Fruit fly (Drosophila melanogaster) whole organism, embryonic: ENCODE results near the gene Dok.

ENCODE experiments used
- Bgb ChIP-seq: fragments of 200-800 bp; sonication (Bioruptor generic); IDR thresholded peaks from 2 replicates; pipeline ENCODE4 v1.3.6; 2022; ENCODE audit warnings: missing biosample characterization, missing genetic modification characterization; ENCODE audit not compliant: partially characterized antibody
- Blimp-1 ChIP-seq: fragments of 200-800 bp; sonication (Bioruptor generic); optimal IDR thresholded peaks from 3 replicates; lab custom pipeline; 2018; ENCODE audit warnings: missing biosample characterization, missing genetic modification characterization, mild to moderate bottlenecking, moderate library complexity, missing genetic modification reagents
- CG1024 ChIP-seq: fragments of 200-800 bp; sonication (Bioruptor generic); IDR thresholded peaks from 2 replicates; pipeline ENCODE4 v1.3.6; 2022; ENCODE audit warnings: missing biosample characterization, missing genetic modification characterization
- CG10431 ChIP-seq: fragments of 200-800 bp; sonication (Bioruptor generic); optimal IDR thresholded peaks from 3 replicates; lab custom pipeline; 2018; ENCODE audit warnings: missing biosample characterization, mild to moderate bottlenecking, missing genetic modification characterization
- CG11085 ChIP-seq: fragments of 200-800 bp; sonication (Bioruptor generic); IDR thresholded peaks from 2 replicates; pipeline ENCODE4 v1.3.6; 2022; ENCODE audit warnings: missing biosample characterization, missing genetic modification characterization
- CG11696 ChIP-seq: fragments of 200-800 bp; sonication (Bioruptor generic); IDR thresholded peaks from 2 replicates; pipeline ENCODE4 v1.3.6; 2022; ENCODE audit warnings: missing biosample characterization, missing genetic modification characterization
- CG14014 ChIP-seq: fragments of 200-800 bp; sonication (Bioruptor generic); IDR thresholded peaks from 2 replicates; pipeline ENCODE4 v1.3.6; 2022; ENCODE audit warnings: missing biosample characterization, missing genetic modification characterization
- CG14667 ChIP-seq: fragments of 200-800 bp; sonication (Bioruptor generic); IDR thresholded peaks from 2 replicates; pipeline ENCODE4 v1.3.6; 2022; ENCODE audit warnings: missing biosample characterization, missing genetic modification characterization
- CG14710 ChIP-seq: fragments of 200-800 bp; sonication (Bioruptor generic); optimal IDR thresholded peaks from 3 replicates; lab custom pipeline; 2019; ENCODE audit warnings: missing biosample characterization, mild to moderate bottlenecking, missing genetic modification characterization, moderate library complexity
- CG17359 ChIP-seq: fragments of 200-800 bp; sonication (Bioruptor generic); optimal IDR thresholded peaks from 3 replicates; lab custom pipeline; 2018; ENCODE audit warnings: missing biosample characterization, mild to moderate bottlenecking, missing genetic modification characterization, moderate library complexity
- CG2678 ChIP-seq: fragments of 200-800 bp; sonication (Bioruptor generic); optimal IDR thresholded peaks from 3 replicates; lab custom pipeline; 2019; ENCODE audit warnings: missing biosample characterization, mild to moderate bottlenecking, missing genetic modification characterization, moderate library complexity
- CG30403 ChIP-seq: fragments of 200-800 bp; sonication (Bioruptor generic); optimal IDR thresholded peaks from 3 replicates; lab custom pipeline; 2016; ENCODE audit warnings: missing biosample characterization, missing genetic modification characterization
- CG31388 ChIP-seq: fragments of 200-800 bp; sonication (Bioruptor generic); optimal IDR thresholded peaks from 2 replicates; lab custom pipeline; 2016; ENCODE audit warnings: missing biosample characterization, missing genetic modification characterization
- CG31441 ChIP-seq: fragments of 200-800 bp; sonication (Bioruptor generic); IDR thresholded peaks from 2 replicates; pipeline ENCODE4 v1.3.6; 2022; ENCODE audit warnings: missing biosample characterization, missing genetic modification characterization
- CG32767 ChIP-seq: fragments of 200-800 bp; sonication (Bioruptor generic); IDR thresholded peaks from 2 replicates; pipeline ENCODE4 v1.3.6; 2022; ENCODE audit warnings: missing biosample characterization, missing genetic modification characterization
- CG33557 ChIP-seq: fragments of 200-800 bp; sonication (Bioruptor generic); optimal IDR thresholded peaks from 2 replicates; lab custom pipeline; 2019; ENCODE audit warnings: missing biosample characterization, mild to moderate bottlenecking, missing genetic modification characterization, moderate library complexity
- CG43689 ChIP-seq: fragments of 200-800 bp; sonication (Bioruptor generic); IDR thresholded peaks from 2 replicates; pipeline ENCODE4 v1.3.6; 2022; ENCODE audit warnings: missing biosample characterization, missing genetic modification characterization
- CG4424 ChIP-seq: fragments of 200-800 bp; sonication (Bioruptor generic); optimal IDR thresholded peaks from 3 replicates; lab custom pipeline; 2016; ENCODE audit warnings: missing biosample characterization, missing genetic modification characterization
- CG5180 ChIP-seq: fragments of 200-800 bp; sonication (Bioruptor generic); optimal IDR thresholded peaks from 3 replicates; lab custom pipeline; 2017; ENCODE audit warnings: missing biosample characterization, missing genetic modification characterization, mild to moderate bottlenecking, moderate library complexity, missing genetic modification reagents
- CG6254 ChIP-seq: fragments of 200-800 bp; sonication (Bioruptor generic); optimal IDR thresholded peaks from 3 replicates; lab custom pipeline; 2017; ENCODE audit warnings: mild to moderate bottlenecking, missing biosample characterization, missing genetic modification reagents, missing genetic modification characterization
- CG8089 ChIP-seq: fragments of 200-800 bp; sonication (Bioruptor generic); optimal IDR thresholded peaks from 3 replicates; lab custom pipeline; 2016; ENCODE audit warnings: missing biosample characterization, missing genetic modification characterization
- CG9817 ChIP-seq: fragments of 200-800 bp; sonication (Bioruptor generic); optimal IDR thresholded peaks from 2 replicates; lab custom pipeline; 2018; ENCODE audit warnings: missing biosample characterization, mild to moderate bottlenecking, missing genetic modification characterization, moderate library complexity
- E2f2 ChIP-seq: fragments of 200-800 bp; sonication (Bioruptor generic); IDR thresholded peaks from 2 replicates; pipeline ENCODE4 v1.3.6; 2022; ENCODE audit warnings: missing biosample characterization, missing genetic modification characterization
- Elba2 ChIP-seq: fragments of 200-800 bp; sonication (Bioruptor generic); optimal IDR thresholded peaks from 3 replicates; lab custom pipeline; 2016; ENCODE audit warnings: missing biosample characterization, missing genetic modification characterization
- Ets65A ChIP-seq: fragments of 200-800 bp; sonication (Bioruptor generic); peaks from one replicate; lab custom pipeline; 2016; ENCODE audit warnings: missing biosample characterization, missing genetic modification characterization
- Gug ChIP-seq: fragments of 200-800 bp; sonication (Bioruptor generic); IDR thresholded peaks from 4 replicates; pipeline ENCODE4 v1.3.6; 2022; ENCODE audit warnings: missing biosample characterization, missing genetic modification characterization
- HmgD ChIP-seq: fragments of 200-800 bp; sonication (Bioruptor generic); optimal IDR thresholded peaks from 3 replicates; lab custom pipeline; 2016; ENCODE audit warnings: missing biosample characterization, missing genetic modification characterization
- Hr3 ChIP-seq: fragments of 200-800 bp; sonication (Bioruptor generic); optimal IDR thresholded peaks from 3 replicates; lab custom pipeline; 2016; ENCODE audit warnings: missing biosample characterization, missing genetic modification characterization
- Jarid2 ChIP-seq: fragments of 200-800 bp; sonication (Bioruptor generic); optimal IDR thresholded peaks from 3 replicates; lab custom pipeline; 2017; ENCODE audit warnings: mild to moderate bottlenecking, missing biosample characterization, missing genetic modification reagents, missing genetic modification characterization
- Mad ChIP-seq: fragments of 200-800 bp; sonication (Bioruptor generic); optimal IDR thresholded peaks from 2 replicates; lab custom pipeline; 2016; ENCODE audit warnings: missing biosample characterization, missing genetic modification characterization
- Ptx1 ChIP-seq: fragments of 200-800 bp; sonication (Bioruptor generic); IDR thresholded peaks from 2 replicates; pipeline ENCODE4 v1.3.6; 2022; ENCODE audit warnings: missing biosample characterization, missing genetic modification characterization
- ab ChIP-seq: fragments of 200-800 bp; sonication (Bioruptor generic); optimal IDR thresholded peaks from 2 replicates; lab custom pipeline; 2016; ENCODE audit warnings: missing biosample characterization, missing genetic modification characterization
- ap ChIP-seq: fragments of 200-800 bp; sonication (Bioruptor generic); IDR thresholded peaks from 2 replicates; pipeline ENCODE4 v1.3.6; 2022; ENCODE audit warnings: missing biosample characterization, missing genetic modification characterization
- ara ChIP-seq: fragments of 200-800 bp; sonication (Bioruptor generic); IDR thresholded peaks from 2 replicates; pipeline ENCODE4 v1.3.6; 2022; ENCODE audit warnings: missing biosample characterization, missing genetic modification characterization
- ase ChIP-seq: fragments of 200-800 bp; sonication (Bioruptor generic); IDR thresholded peaks from 3 replicates; pipeline ENCODE4 v1.3.6; 2022; ENCODE audit warnings: missing biosample characterization, missing genetic modification characterization
- bigmax ChIP-seq: fragments of 200-800 bp; sonication (Bioruptor generic); optimal IDR thresholded peaks from 2 replicates; lab custom pipeline; 2018; ENCODE audit warnings: missing biosample characterization, mild to moderate bottlenecking, missing genetic modification characterization
- cato ChIP-seq: fragments of 200-800 bp; sonication (Bioruptor generic); optimal IDR thresholded peaks from 2 replicates; lab custom pipeline; 2016; ENCODE audit warnings: missing biosample characterization, missing genetic modification characterization, borderline replicate concordance
- dan ChIP-seq: fragments of 200-800 bp; sonication (Bioruptor generic); IDR thresholded peaks from 2 replicates; pipeline ENCODE4 v1.3.6; 2022; ENCODE audit warnings: missing biosample characterization, missing genetic modification characterization
- gsb-n ChIP-seq: fragments of 200-800 bp; sonication (Bioruptor generic); optimal IDR thresholded peaks from 3 replicates; lab custom pipeline; 2018; ENCODE audit warnings: missing biosample characterization, mild to moderate bottlenecking, missing genetic modification characterization
- hb ChIP-seq: fragments of 200-800 bp; sonication (Bioruptor generic); IDR thresholded peaks from 3 replicates; pipeline ENCODE4 v1.3.6; 2022; ENCODE audit warnings: missing biosample characterization, missing genetic modification characterization; ENCODE audit not compliant: partially characterized antibody
- lbe ChIP-seq: fragments of 200-800 bp; sonication (Bioruptor generic); optimal IDR thresholded peaks from 2 replicates; lab custom pipeline; 2016; ENCODE audit warnings: missing biosample characterization, mild to moderate bottlenecking, missing genetic modification characterization
- lilli ChIP-seq: fragments of 200-800 bp; sonication (Bioruptor generic); optimal IDR thresholded peaks from 3 replicates; lab custom pipeline; 2016; ENCODE audit warnings: missing biosample characterization, missing genetic modification characterization
- mam ChIP-seq: fragments of 200-800 bp; sonication (Bioruptor generic); optimal IDR thresholded peaks from 3 replicates; lab custom pipeline; 2016; ENCODE audit warnings: missing biosample characterization, missing genetic modification characterization
- org-1 ChIP-seq: fragments of 200-800 bp; sonication (Bioruptor generic); optimal IDR thresholded peaks from 2 replicates; lab custom pipeline; 2017; ENCODE audit warnings: missing biosample characterization, missing genetic modification characterization
- phol ChIP-seq: fragments of 200-800 bp; sonication (Bioruptor generic); optimal IDR thresholded peaks from 3 replicates; lab custom pipeline; 2018; ENCODE audit warnings: missing biosample characterization, mild to moderate bottlenecking, missing genetic modification characterization, moderate library complexity
- pzg ChIP-seq: fragments of 200-800 bp; sonication (Bioruptor generic); optimal IDR thresholded peaks from 3 replicates; lab custom pipeline; 2018; ENCODE audit warnings: missing biosample characterization, mild to moderate bottlenecking, missing genetic modification characterization, moderate library complexity
- run ChIP-seq: fragments of 200-800 bp; sonication (Bioruptor generic); optimal IDR thresholded peaks from 3 replicates; lab custom pipeline; 2018; ENCODE audit warnings: missing biosample characterization, mild to moderate bottlenecking, missing genetic modification characterization
- slou ChIP-seq: fragments of 200-800 bp; sonication (Bioruptor generic); optimal IDR thresholded peaks from 3 replicates; lab custom pipeline; 2016; ENCODE audit warnings: missing biosample characterization, missing genetic modification characterization
- toy ChIP-seq: fragments of 200-800 bp; sonication (Bioruptor generic); IDR thresholded peaks from 2 replicates; pipeline ENCODE4 v1.3.6; 2022; ENCODE audit warnings: missing biosample characterization, missing genetic modification characterization
- tx ChIP-seq: fragments of 200-800 bp; sonication (Bioruptor generic); optimal IDR thresholded peaks from 2 replicates; lab custom pipeline; 2016; ENCODE audit warnings: missing biosample characterization, missing genetic modification characterization
- wdn ChIP-seq: fragments of 200-800 bp; sonication (Bioruptor generic); IDR thresholded peaks from 2 replicates; pipeline ENCODE4 v1.3.6; 2022; ENCODE audit warnings: missing biosample characterization, missing genetic modification characterization

Gene Dok

DNA sequence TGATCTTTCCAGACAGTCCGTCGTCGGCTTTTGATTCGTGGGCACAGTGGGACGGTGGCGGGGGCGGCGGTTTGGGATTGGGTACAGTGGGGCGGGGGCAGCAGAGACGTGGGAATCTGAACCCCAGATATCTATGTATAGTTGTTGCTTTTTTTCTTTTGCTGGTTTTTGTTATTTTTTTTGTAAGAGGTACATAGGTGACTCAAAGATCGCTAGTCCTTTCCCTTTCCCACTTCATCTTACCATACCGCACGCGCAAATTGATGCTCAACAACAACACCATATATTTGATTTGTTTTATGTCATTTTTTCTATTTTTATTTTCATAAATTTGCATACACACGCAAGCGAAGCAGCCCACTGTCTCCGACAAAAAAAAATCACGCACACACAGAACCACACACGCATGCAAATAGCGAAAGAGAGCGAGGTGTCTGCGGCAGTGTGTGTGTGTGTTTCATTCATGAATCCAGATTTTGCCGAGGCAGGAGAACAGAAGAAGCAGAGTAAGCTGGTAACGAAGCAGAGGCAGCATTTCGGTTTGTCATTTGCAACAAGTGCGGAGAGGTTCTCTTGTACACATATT, 18.2 kb upstream of the Dok start (continued):
- TF ChIP-seq E2f2 (GFP tag; lab: Robert Waterston, UW) (0 out of 2 replicates have a peak, but pooled peaks have one; percentile 24), CG32767 (GFP tag; lab: Robert Waterston, UW) (peak; percentile 65; the same call in 1 of the 2 replicates), CG1024 (GFP tag; lab: Robert Waterston, UW) (no peak), Blimp-1 (GFP tag; lab: Kevin White, UChicago) (peak; percentile 54), pzg (GFP tag; lab: Kevin White, UChicago) (no peak), tx (GFP tag; lab: Kevin White, UChicago) (no peak), phol (tag; lab: Kevin White, UChicago) (peak; percentile 75), ase (peak; percentile 53; the same call in 1 of the 3 replicates), CG30403 (GFP tag; lab: Kevin White, UChicago) (peak; percentile 68), CG17359 (tag; lab: Kevin White, UChicago) (peak; percentile 50), CG5180 (GFP tag; lab: Kevin White, UChicago) (no peak), ap (GFP tag; lab: Robert Waterston, UW) (peak; percentile 55), CG33557 (GFP tag; lab: Kevin White, UChicago) (peak; percentile 22), lilli (no peak), lbe (GFP tag; lab: Kevin White, UChicago) (no peak), mam (GFP tag; lab: Kevin White, UChicago) (peak; percentile 12), toy (no peak), Gug (GFP tag; lab: Robert Waterston, UW) (peak; percentile 46; the same call in 2 of the 4 replicates), CG43689 (GFP tag; lab: Robert Waterston, UW) (no peak), cato (GFP tag; lab: Kevin White, UChicago) (no peak), Bgb (GFP tag; lab: Robert Waterston, UW) (no peak), bigmax (GFP tag; lab: Kevin White, UChicago) (no peak), run (tag; lab: Kevin White, UChicago) (no peak), CG2678 (tag; lab: Kevin White, UChicago) (peak; percentile 67), Jarid2 (GFP tag; lab: Kevin White, UChicago) (peak; percentile 11), Ets65A (GFP tag; lab: Kevin White, UChicago) (peak; percentile 89), ara (GFP tag; lab: Robert Waterston, UW) (peak; percentile 47; the same call in 1 of the 2 replicates), org-1 (GFP tag; lab: Kevin White, UChicago) (peak; percentile 2), wdn (GFP tag; lab: Robert Waterston, UW) (no peak), Mad (GFP tag; lab: Kevin White, UChicago) (no peak), CG10431 (GFP tag; lab: Kevin White, UChicago) (no peak), CG9817 (tag; lab: Kevin White, UChicago) (no peak), CG14710 (tag; lab: Kevin White, UChicago) (peak; percentile 29), gsb-n (peak; percentile 8), Elba2 (GFP tag; lab: Kevin White, UChicago) (no peak), CG11085 (GFP tag; lab: Robert Waterston, UW) (no peak), dan (GFP tag; lab: Robert Waterston, UW) (no peak), CG14667 (GFP tag; lab: Robert Waterston, UW) (no peak), Ptx1 (GFP tag; lab: Robert Waterston, UW) (peak; percentile 65), HmgD (GFP tag; lab: Kevin White, UChicago) (no peak), CG31441 (GFP tag; lab: Robert Waterston, UW) (peak; percentile 62), CG14014 (GFP tag; lab: Robert Waterston, UW) (peak; percentile 42; the same call in 1 of the 2 replicates), hb (GFP tag; lab: Robert Waterston, UW) (no peak), ab (GFP tag; lab: Kevin White, UChicago) (no peak), Hr3 (peak; percentile 30), CG6254 (GFP tag; lab: Kevin White, UChicago) (peak; percentile 18), CG8089 (no peak), slou (GFP tag; lab: Kevin White, UChicago) (no peak), CG31388 (GFP tag; lab: Kevin White, UChicago) (no peak), CG4424 (GFP tag; lab: Kevin White, UChicago) (peak; percentile 61), CG11696 (GFP tag; lab: Robert Waterston, UW) (no peak)
